Worm (Caenorhabditis elegans) whole organism, L4 larva: ENCODE data around the gene F56H9.6.

Experiments
- T20F7.1 ChIP-seq: fragments of 200-800 bp; sonication (Bioruptor generic); optimal IDR thresholded peaks from 2 replicates; lab custom pipeline; 2018; ENCODE audit warnings: mild to moderate bottlenecking, missing genetic modification characterization, missing compliant biosample characterization
- aha-1 ChIP-seq: fragments of 150-350 bp; peaks from one replicate; lab custom pipeline; 2014; ENCODE audit warnings: missing biosample characterization, missing genetic modification characterization
- ama-1 ChIP-seq: fragments of 150-350 bp; optimal IDR thresholded peaks from 2 replicates; lab custom pipeline; 2014; ENCODE audit warnings: inconsistent platforms, mixed read lengths
- ceh-82 ChIP-seq: sonication (generic microtip); optimal IDR thresholded peaks from 2 replicates; lab custom pipeline; 2017; ENCODE audit warnings: missing biosample characterization, missing genetic modification characterization
- daf-16 ChIP-seq, 3 experiments: sonication (generic microtip); optimal IDR thresholded peaks; 2 replicates each; lab custom pipeline; 2016 to 2017; ENCODE audit warnings: missing genetic modification characterization in 3 of 3, missing genetic modification reagents in 3 of 3, mild to moderate bottlenecking in 2 of 3, missing compliant biosample characterization in 2 of 3, missing biosample characterization in 1 of 3, moderate library complexity in 1 of 3
- dmd-6 ChIP-seq: fragments of 200-800 bp; sonication (Bioruptor generic); IDR thresholded peaks from 2 replicates; pipeline ENCODE4 v1.3.6; 2022; ENCODE audit warnings: missing genetic modification reagents, missing genetic modification characterization, missing compliant biosample characterization
- dve-1 ChIP-seq: sonication (generic microtip); optimal IDR thresholded peaks from 2 replicates; lab custom pipeline; 2017; ENCODE audit warnings: antibody characterized with exemption, mild to moderate bottlenecking, missing genetic modification characterization, missing compliant biosample characterization; ENCODE audit not compliant: insufficient read depth
- hlh-11 ChIP-seq: fragments of 200-800 bp; sonication (Bioruptor generic); optimal IDR thresholded peaks from 2 replicates; lab custom pipeline; 2018; ENCODE audit warnings: mild to moderate bottlenecking, missing genetic modification characterization, missing compliant biosample characterization
- hlh-30 ChIP-seq: sonication (generic microtip); optimal IDR thresholded peaks from 2 replicates; lab custom pipeline; 2017; ENCODE audit warnings: antibody characterized with exemption, mild to moderate bottlenecking, missing genetic modification characterization, missing compliant biosample characterization; ENCODE audit not compliant: insufficient read depth
- jun-1 ChIP-seq: fragments of 150-350 bp; optimal IDR thresholded peaks from 2 replicates; lab custom pipeline; 2014; ENCODE audit warnings: missing biosample characterization, missing genetic modification reagents, missing genetic modification characterization
- lim-7 ChIP-seq: fragments of 200-800 bp; sonication (Bioruptor generic); IDR thresholded peaks from 2 replicates; pipeline ENCODE4 v1.3.6; 2022; ENCODE audit warnings: missing genetic modification characterization, missing compliant biosample characterization
- lin-15B ChIP-seq: fragments of 150-350 bp; sonication (generic microtip); optimal IDR thresholded peaks from 3 replicates; lab custom pipeline; 2014; ENCODE audit warnings: missing biosample characterization, missing genetic modification characterization
- lsy-2 ChIP-seq, 2 experiments: fragments of 150-350 bp in 1 of 2; sonication (generic microtip) in 1 of 2; optimal IDR thresholded peaks; 2 replicates each; lab custom pipeline; 2014 to 2017; ENCODE audit warnings: missing biosample characterization in 2 of 2, missing genetic modification characterization in 2 of 2
- mdl-1 ChIP-seq, 2 experiments: fragments of 150-350 bp in 1 of 2; sonication (generic microtip) in 1 of 2; optimal IDR thresholded peaks; 2 replicates each; lab custom pipeline; 2014 to 2017; ENCODE audit warnings: missing biosample characterization in 2 of 2, missing genetic modification characterization in 2 of 2
- mep-1 ChIP-seq: fragments of 150-350 bp; sonication (generic microtip); optimal IDR thresholded peaks from 3 replicates; lab custom pipeline; 2014; ENCODE audit warnings: missing biosample characterization, missing genetic modification characterization
- mxl-2 ChIP-seq: fragments of 200-800 bp; sonication (Bioruptor generic); conservative IDR thresholded peaks from 2 replicates; pipeline ENCODE4 v1.3.6; 2022; ENCODE audit warnings: missing genetic modification reagents, missing genetic modification characterization, missing compliant biosample characterization
- mxl-3 ChIP-seq: fragments of 200-800 bp; sonication (Bioruptor generic); optimal IDR thresholded peaks from 2 replicates; lab custom pipeline; 2018; ENCODE audit warnings: mild to moderate bottlenecking, missing genetic modification characterization, missing compliant biosample characterization
- nhr-11 ChIP-seq: fragments of 150-350 bp; optimal IDR thresholded peaks from 2 replicates; lab custom pipeline; 2014; ENCODE audit warnings: missing biosample characterization, missing genetic modification characterization
- nhr-111 ChIP-seq: fragments of 200-800 bp; sonication (Bioruptor generic); optimal IDR thresholded peaks from 2 replicates; lab custom pipeline; 2018; ENCODE audit warnings: mild to moderate bottlenecking, missing genetic modification characterization, missing compliant biosample characterization
- nhr-28 ChIP-seq: fragments of 150-350 bp; optimal IDR thresholded peaks from 2 replicates; lab custom pipeline; 2014; ENCODE audit warnings: missing biosample characterization, missing genetic modification characterization
- nhr-48 ChIP-seq: sonication (generic microtip); optimal IDR thresholded peaks from 2 replicates; lab custom pipeline; 2016; ENCODE audit warnings: mild to moderate bottlenecking, missing genetic modification characterization, missing compliant biosample characterization
- nhr-6 ChIP-seq: fragments of 150-350 bp; optimal IDR thresholded peaks from 2 replicates; lab custom pipeline; 2014; ENCODE audit warnings: missing biosample characterization, missing genetic modification characterization
- nhr-77 ChIP-seq: fragments of 150-350 bp; optimal IDR thresholded peaks from 2 replicates; lab custom pipeline; 2014; ENCODE audit warnings: missing biosample characterization, missing genetic modification characterization
- php-3 ChIP-seq: fragments of 200-800 bp; sonication (Bioruptor generic); IDR thresholded peaks from 2 replicates; pipeline ENCODE4 v1.3.6; 2022; ENCODE audit warnings: missing genetic modification reagents, missing genetic modification characterization, missing compliant biosample characterization
- rbr-2 ChIP-seq: sonication (generic microtip); optimal IDR thresholded peaks from 2 replicates; lab custom pipeline; 2016; ENCODE audit warnings: missing genotype, missing genetic modification characterization, missing compliant biosample characterization
- set-16 ChIP-seq: fragments of 200-800 bp; sonication (Bioruptor generic); IDR thresholded peaks from 2 replicates; pipeline ENCODE4 v1.3.6; 2022; ENCODE audit warnings: missing genetic modification reagents, missing genetic modification characterization, missing compliant biosample characterization
- skn-1 ChIP-seq: fragments of 150-350 bp; optimal IDR thresholded peaks from 2 replicates; lab custom pipeline; 2014; ENCODE audit warnings: missing biosample characterization, missing genetic modification characterization
- snpc-1.2 ChIP-seq: fragments of 200-800 bp; sonication (Bioruptor generic); IDR thresholded peaks from 2 replicates; pipeline ENCODE4 v1.3.6; 2022; ENCODE audit warnings: missing genetic modification reagents, missing genetic modification characterization, missing compliant biosample characterization
- spr-3 ChIP-seq: fragments of 200-800 bp; sonication (Bioruptor generic); optimal IDR thresholded peaks from 2 replicates; lab custom pipeline; 2018; ENCODE audit warnings: mild to moderate bottlenecking, missing genetic modification characterization, missing compliant biosample characterization
- tra-1 ChIP-seq: fragments of 200-800 bp; sonication (Bioruptor generic); IDR thresholded peaks from 2 replicates; pipeline ENCODE4 v1.3.6; 2022; ENCODE audit warnings: missing genetic modification reagents, missing genetic modification characterization, missing compliant biosample characterization
- unc-62 ChIP-seq, 3 experiments: fragments of 150-350 bp in 1 of 3; sonication (generic microtip); optimal IDR thresholded peaks in 2 of 3; peaks in 1 of 3; 1 replicate in 1 of 3; 2 replicates in 2 of 3; lab custom pipeline; 2014 to 2017; ENCODE audit warnings: missing biosample characterization in 3 of 3, missing genetic modification characterization in 3 of 3, missing genetic modification reagents in 3 of 3, missing genotype in 1 of 3
- vab-7 ChIP-seq: fragments of 200-800 bp; sonication (Bioruptor generic); IDR thresholded peaks from 2 replicates; pipeline ENCODE4 v1.3.6; 2022; ENCODE audit warnings: missing genetic modification reagents, missing genetic modification characterization, missing compliant biosample characterization
- zfp-3 ChIP-seq: fragments of 200-800 bp; sonication (Bioruptor generic); conservative IDR thresholded peaks from 2 replicates; pipeline ENCODE4 v1.3.6; 2022; ENCODE audit warnings: missing genetic modification reagents, missing genetic modification characterization, missing compliant biosample characterization
- zip-2 ChIP-seq: fragments of 150-350 bp; optimal IDR thresholded peaks from 2 replicates; lab custom pipeline; 2014; ENCODE audit warnings: missing biosample characterization, missing genetic modification characterization

Gene F56H9.6

ce11 chrV:12637238-12637690, 7.6 kb upstream of the F56H9.6 start, which contains the start of gene F56H9.2 (continued):
- TF ChIP-seq lin-15B (tag; lab: Kevin White, UChicago): no peak
- TF ChIP-seq nhr-77 (tag; lab: Kevin White, UChicago): peak; percentile 59
- peak in 1 of 2 experiments; percentile 98 for TF ChIP-seq unc-62 (GFP tag; optimal IDR thresholded peaks at IDR 0.05 in 1 of 2; lab: Kevin White, UChicago)
- no peak for TF ChIP-seq unc-62 (tag; optimal IDR thresholded peaks at IDR 0.05; lab: Kevin White, UChicago)
- peak; percentile 97 for TF ChIP-seq aha-1 (tag; lab: Kevin White, UChicago)
- TF ChIP-seq ama-1 (lab: Kevin White, UChicago): peak; percentile 69
- TF ChIP-seq nhr-11: peak; percentile 28
- TF ChIP-seq dmd-6: peak; percentile 98

ce11 chrV:12636248-12636647, 6.6 kb upstream of the F56H9.6 start:
- no peak for TF ChIP-seq T20F7.1 (GFP tag; lab: Kevin White, UChicago)
- peak; percentile 1 for TF ChIP-seq mep-1
- TF ChIP-seq skn-1 (tag; lab: Kevin White, UChicago): no peak
- peak in 1 of 2 experiments; percentile 20 for TF ChIP-seq mdl-1 (tag; optimal IDR thresholded peaks at IDR 0.05; lab: Kevin White, UChicago)
- peak; percentile 13 for TF ChIP-seq nhr-48 (tag; lab: Kevin White, UChicago)
- TF ChIP-seq hlh-11 (tag; lab: Kevin White, UChicago): peak; percentile 42
- 0 out of 2 replicates have a peak, but pooled peaks have one; percentile 43 for TF ChIP-seq tra-1 (GFP tag; lab: Robert Waterston, UW)
- peak in 1 of 2 experiments; percentile 50 for TF ChIP-seq daf-16 (GFP tag; optimal IDR thresholded peaks at IDR 0.05; lab: Kevin White, UChicago)
- TF ChIP-seq daf-16 (tag; optimal IDR thresholded peaks at IDR 0.05; lab: Kevin White, UChicago): no peak
- TF ChIP-seq spr-3 (GFP tag; lab: Kevin White, UChicago): no peak
- TF ChIP-seq hlh-30 (tag; lab: Kevin White, UChicago): peak; percentile 26
- TF ChIP-seq unc-62 (GFP tag; optimal IDR thresholded peaks at IDR 0.05 in 1 of 2; lab: Kevin White, UChicago): peak in 1 of 2 experiments; percentile 28
- TF ChIP-seq unc-62 (tag; optimal IDR thresholded peaks at IDR 0.05; lab: Kevin White, UChicago): no peak
- TF ChIP-seq nhr-11: peak; percentile 35
- TF ChIP-seq snpc-1.2 (GFP tag; lab: Robert Waterston, UW): no peak
- no peak for TF ChIP-seq lim-7
- peak; percentile 32 for TF ChIP-seq aha-1 (tag; lab: Kevin White, UChicago)
- TF ChIP-seq vab-7: no peak
- no peak for TF ChIP-seq lsy-2 (tag; optimal IDR thresholded peaks at IDR 0.05; lab: Kevin White, UChicago)
- no peak for TF ChIP-seq ceh-82

ce11 chrV:12635218-12635617, 5.6 kb upstream of the F56H9.6 start:
- TF ChIP-seq nhr-28 (tag; lab: Kevin White, UChicago): peak; percentile 86
- TF ChIP-seq dve-1 (tag; lab: Kevin White, UChicago): peak; percentile 87
- TF ChIP-seq dmd-6: peak; percentile 51
- TF ChIP-seq hlh-30 (tag; lab: Kevin White, UChicago): peak; percentile 86
- peak; percentile 76 for TF ChIP-seq nhr-77 (tag; lab: Kevin White, UChicago)
- TF ChIP-seq mxl-3 (GFP tag; lab: Kevin White, UChicago): peak; percentile 44
- TF ChIP-seq zfp-3: no peak
- TF ChIP-seq skn-1 (tag; lab: Kevin White, UChicago): no peak
- TF ChIP-seq tra-1 (GFP tag; lab: Robert Waterston, UW): no peak
- TF ChIP-seq mdl-1 (tag; optimal IDR thresholded peaks at IDR 0.05; lab: Kevin White, UChicago): peak; percentile 58 to 85
- TF ChIP-seq php-3: peak; percentile 50; the same call in 1 of the 2 replicates
- peak; percentile 30 for TF ChIP-seq aha-1 (tag; lab: Kevin White, UChicago)
- no peak for TF ChIP-seq daf-16 (GFP tag; optimal IDR thresholded peaks at IDR 0.05; lab: Kevin White, UChicago)
- TF ChIP-seq daf-16 (tag; optimal IDR thresholded peaks at IDR 0.05; lab: Kevin White, UChicago): peak; percentile 45
- no peak for TF ChIP-seq jun-1 (tag; lab: Kevin White, UChicago)
- TF ChIP-seq nhr-111 (GFP tag; lab: Kevin White, UChicago): no peak
- TF ChIP-seq set-16: no peak
- peak; percentile 38 for TF ChIP-seq hlh-11 (tag; lab: Kevin White, UChicago)
- no peak for TF ChIP-seq rbr-2 (tag; lab: Kevin White, UChicago)

- peak in 1 of 2 experiments; percentile 15 for TF ChIP-seq daf-16 (GFP tag; optimal IDR thresholded peaks at IDR 0.05; lab: Kevin White, UChicago)
- TF ChIP-seq daf-16 (tag; optimal IDR thresholded peaks at IDR 0.05; lab: Kevin White, UChicago): peak; percentile 26
- TF ChIP-seq aha-1 (tag; lab: Kevin White, UChicago): peak; percentile 91
- peak; percentile 20 for TF ChIP-seq nhr-6 (tag; lab: Kevin White, UChicago)
- TF ChIP-seq zip-2 (tag; lab: Kevin White, UChicago): no peak
- TF ChIP-seq mxl-2 (GFP tag; lab: Robert Waterston, UW): peak; percentile 95
- TF ChIP-seq, all 104 proteins: peak for 4
Measured at ce11 chrV:12634746-12635145, 5.1 kb upstream of the F56H9.6 start.
